Fruit fly (Drosophila melanogaster) whole organism, pupa: ENCODE data around the gene CG13039.

ENCODE experiments used
- CG12605 ChIP-seq: fragments of 200-800 bp; sonication (Bioruptor generic); IDR thresholded peaks from 2 replicates; pipeline ENCODE4 v1.3.6; 2022; ENCODE audit warnings: missing biosample characterization, missing genetic modification characterization
- CG13204 ChIP-seq: fragments of 200-800 bp; sonication (Bioruptor generic); optimal IDR thresholded peaks from 2 replicates; lab custom pipeline; 2018; ENCODE audit warnings: missing biosample characterization, mild to moderate bottlenecking, missing genetic modification characterization, moderate library complexity
- CG14655 ChIP-seq: fragments of 200-800 bp; sonication (Bioruptor generic); optimal IDR thresholded peaks from 3 replicates; lab custom pipeline; 2017; ENCODE audit warnings: mild to moderate bottlenecking, missing biosample characterization, missing genetic modification reagents, missing genetic modification characterization
- CG15710 ChIP-seq: fragments of 200-800 bp; sonication (Bioruptor generic); optimal IDR thresholded peaks from 2 replicates; lab custom pipeline; 2018; ENCODE audit warnings: missing biosample characterization, mild to moderate bottlenecking, missing genetic modification characterization, moderate library complexity
- CG17806 ChIP-seq: fragments of 200-800 bp; sonication (Bioruptor generic); optimal IDR thresholded peaks from 2 replicates; lab custom pipeline; 2018; ENCODE audit warnings: missing biosample characterization, mild to moderate bottlenecking, missing genetic modification characterization, moderate library complexity
- CG32121 ChIP-seq: fragments of 200-800 bp; sonication (Bioruptor generic); IDR thresholded peaks from 2 replicates; pipeline ENCODE4 v1.3.6; 2022; ENCODE audit warnings: missing biosample characterization, missing genetic modification characterization
- CG4496 ChIP-seq: fragments of 200-800 bp; sonication (Bioruptor generic); IDR thresholded peaks from 3 replicates; pipeline ENCODE4 v1.3.6; 2022; ENCODE audit warnings: missing biosample characterization, missing genetic modification characterization
- CG8301 ChIP-seq: fragments of 200-800 bp; sonication (Bioruptor generic); optimal IDR thresholded peaks from 2 replicates; lab custom pipeline; 2018; ENCODE audit warnings: missing biosample characterization, mild to moderate bottlenecking, missing genetic modification characterization
- CG9948 ChIP-seq: fragments of 200-800 bp; sonication (Bioruptor generic); optimal IDR thresholded peaks from 2 replicates; lab custom pipeline; 2018; ENCODE audit warnings: missing biosample characterization, mild to moderate bottlenecking, missing genetic modification characterization, moderate library complexity
- D1 ChIP-seq: fragments of 200-800 bp; sonication (Bioruptor generic); optimal IDR thresholded peaks from 2 replicates; lab custom pipeline; 2018; ENCODE audit warnings: missing biosample characterization, mild to moderate bottlenecking, missing genetic modification characterization, moderate library complexity
- EcR ChIP-seq: fragments of 200-800 bp; sonication (Bioruptor generic); optimal IDR thresholded peaks from 3 replicates; lab custom pipeline; 2019; ENCODE audit warnings: missing biosample characterization, missing genetic modification characterization, mild to moderate bottlenecking, moderate library complexity, missing genetic modification reagents
- Ets98B ChIP-seq: fragments of 200-800 bp; sonication (Bioruptor generic); IDR thresholded peaks from 2 replicates; pipeline ENCODE4 v1.3.6; 2022; ENCODE audit warnings: missing biosample characterization, missing genetic modification characterization
- Pif1B ChIP-seq: fragments of 200-800 bp; sonication (Bioruptor generic); optimal IDR thresholded peaks from 3 replicates; lab custom pipeline; 2016; ENCODE audit warnings: missing biosample characterization, missing genetic modification characterization

dm6 chr3L:16347914-16348313 is 21.4 kb upstream of the CG13039 start, which contains the start of gene mRpS34:
- no peak for TF ChIP-seq CG4496
- TF ChIP-seq CG15710 (tag; lab: Kevin White, UChicago), result no peak
- no peak for TF ChIP-seq CG8301
- TF ChIP-seq CG9948, result no peak
- no peak for TF ChIP-seq CG13204 (GFP tag; lab: Kevin White, UChicago)
- TF ChIP-seq CG12605 (GFP tag; lab: Robert Waterston, UW), result no peak
- no peak for TF ChIP-seq D1 (tag; lab: Kevin White, UChicago)
- TF ChIP-seq EcR (GFP tag; lab: Kevin White, UChicago), result no peak
- TF ChIP-seq CG17806 (tag; lab: Kevin White, UChicago), result no peak
- no peak for TF ChIP-seq CG32121 (GFP tag; lab: Robert Waterston, UW)
- no peak for TF ChIP-seq CG14655 (GFP tag; lab: Kevin White, UChicago)
- no peak for TF ChIP-seq Pif1B (GFP tag; lab: Kevin White, UChicago)
- no peak for TF ChIP-seq Ets98B (GFP tag; lab: Robert Waterston, UW)
